Fruit fly (Drosophila melanogaster) whole organism, adult: Measurements from ENCODE around the gene CG14535.

Source experiments
- CG11617 ChIP-seq: fragments of 200-800 bp; sonication (Bioruptor generic); optimal IDR thresholded peaks from 2 replicates; lab custom pipeline; 2017; ENCODE audit warnings: mild to moderate bottlenecking, missing biosample characterization, missing genetic modification reagents, missing genetic modification characterization
- CG12768 ChIP-seq: fragments of 200-800 bp; sonication (Bioruptor generic); optimal IDR thresholded peaks from 2 replicates; lab custom pipeline; 2017; ENCODE audit warnings: missing biosample characterization, missing genetic modification characterization, mild to moderate bottlenecking, moderate library complexity, missing genetic modification reagents
- CG14711 ChIP-seq: fragments of 200-800 bp; sonication (Bioruptor generic); optimal IDR thresholded peaks from 2 replicates; lab custom pipeline; 2018; ENCODE audit warnings: missing biosample characterization, mild to moderate bottlenecking, missing genetic modification characterization, moderate library complexity
- CG33017 ChIP-seq: fragments of 200-800 bp; sonication (Bioruptor generic); optimal IDR thresholded peaks from 2 replicates; lab custom pipeline; 2018; ENCODE audit warnings: missing biosample characterization, mild to moderate bottlenecking, missing genetic modification characterization, moderate library complexity
- CG5204 ChIP-seq: fragments of 200-800 bp; sonication (Bioruptor generic); optimal IDR thresholded peaks from 2 replicates; lab custom pipeline; 2016; ENCODE audit warnings: missing biosample characterization, missing genetic modification characterization
- Clk ChIP-seq: fragments of 200-800 bp; sonication (Bioruptor generic); optimal IDR thresholded peaks from 2 replicates; lab custom pipeline; 2017; ENCODE audit warnings: missing biosample characterization, missing genetic modification characterization
- Mnt ChIP-seq: fragments of 200-800 bp; sonication (Bioruptor generic); optimal IDR thresholded peaks from 2 replicates; lab custom pipeline; 2016; ENCODE audit warnings: missing biosample characterization, mild to moderate bottlenecking, missing genetic modification characterization
- bab1 ChIP-seq: fragments of 200-800 bp; sonication (Bioruptor generic); optimal IDR thresholded peaks from 3 replicates; lab custom pipeline; 2019; ENCODE audit warnings: missing biosample characterization, mild to moderate bottlenecking, missing genetic modification characterization, moderate library complexity
- cic ChIP-seq: fragments of 200-800 bp; sonication (Bioruptor generic); optimal IDR thresholded peaks from 2 replicates; lab custom pipeline; 2017; ENCODE audit warnings: missing biosample characterization, mild to moderate bottlenecking, missing genetic modification characterization, moderate library complexity
- kay ChIP-seq: fragments of 200-800 bp; sonication (Bioruptor generic); peaks from one replicate; lab custom pipeline; 2016; ENCODE audit warnings: missing biosample characterization, missing genetic modification characterization, borderline replicate concordance
- ovo ChIP-seq: fragments of 200-800 bp; sonication (Bioruptor generic); optimal IDR thresholded peaks from 2 replicates; lab custom pipeline; 2016; ENCODE audit warnings: missing biosample characterization, missing genetic modification characterization
- tj ChIP-seq: fragments of 200-800 bp; sonication (Bioruptor generic); optimal IDR thresholded peaks from 3 replicates; lab custom pipeline; 2017; ENCODE audit warnings: missing biosample characterization, mild to moderate bottlenecking, missing genetic modification characterization, moderate library complexity

DNA sequence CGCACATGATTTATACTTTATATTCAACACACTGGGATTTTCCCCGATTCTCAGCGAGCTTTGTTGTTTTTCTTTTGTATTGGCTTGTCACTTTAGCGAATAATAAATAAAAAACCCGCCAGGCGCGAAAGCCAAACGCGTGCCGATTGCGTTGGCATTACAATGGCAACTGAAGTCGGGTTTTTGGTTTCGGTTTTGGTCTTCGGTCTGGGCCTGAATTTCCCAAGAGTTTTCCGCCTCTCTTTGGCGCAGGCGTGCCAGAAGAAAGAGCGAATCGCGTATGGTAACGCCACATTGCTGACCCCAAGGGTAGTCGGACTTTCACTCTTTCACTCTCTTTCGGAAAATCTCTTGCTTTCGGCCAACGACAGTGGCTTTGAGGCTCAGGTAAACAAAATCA is at the start of gene CG14535:
- TF ChIP-seq CG5204 (no peak), bab1 (GFP tag; lab: Kevin White, UChicago) (no peak), CG12768 (no peak), cic (GFP tag; lab: Kevin White, UChicago) (no peak), kay (GFP tag; lab: Kevin White, UChicago) (no peak), Mnt (GFP tag; lab: Kevin White, UChicago) (no peak), CG11617 (no peak), Clk (no peak), CG33017 (no peak), tj (no peak), ovo (GFP tag; lab: Kevin White, UChicago) (no peak), CG14711 (tag; lab: Kevin White, UChicago) (no peak)
